Fruit fly (Drosophila melanogaster) whole organism, adult: Measurements from ENCODE around the gene CG32263.

Experiments
- CG11617 ChIP-seq: fragments of 200-800 bp; sonication (Bioruptor generic); optimal IDR thresholded peaks from 2 replicates; lab custom pipeline; 2017; ENCODE audit warnings: mild to moderate bottlenecking, missing biosample characterization, missing genetic modification reagents, missing genetic modification characterization
- CG12768 ChIP-seq: fragments of 200-800 bp; sonication (Bioruptor generic); optimal IDR thresholded peaks from 2 replicates; lab custom pipeline; 2017; ENCODE audit warnings: missing biosample characterization, missing genetic modification characterization, mild to moderate bottlenecking, moderate library complexity, missing genetic modification reagents
- CG14711 ChIP-seq: fragments of 200-800 bp; sonication (Bioruptor generic); optimal IDR thresholded peaks from 2 replicates; lab custom pipeline; 2018; ENCODE audit warnings: missing biosample characterization, mild to moderate bottlenecking, missing genetic modification characterization, moderate library complexity
- CG1620 ChIP-seq: fragments of 200-800 bp; sonication (Bioruptor generic); optimal IDR thresholded peaks from 2 replicates; lab custom pipeline; 2016; ENCODE audit warnings: missing biosample characterization, missing genetic modification characterization
- CG33017 ChIP-seq: fragments of 200-800 bp; sonication (Bioruptor generic); optimal IDR thresholded peaks from 2 replicates; lab custom pipeline; 2018; ENCODE audit warnings: missing biosample characterization, mild to moderate bottlenecking, missing genetic modification characterization, moderate library complexity
- CG5204 ChIP-seq: fragments of 200-800 bp; sonication (Bioruptor generic); optimal IDR thresholded peaks from 2 replicates; lab custom pipeline; 2016; ENCODE audit warnings: missing biosample characterization, missing genetic modification characterization
- CG7045 ChIP-seq: fragments of 200-800 bp; sonication (Bioruptor generic); optimal IDR thresholded peaks from 2 replicates; lab custom pipeline; 2017; ENCODE audit warnings: missing biosample characterization, mild to moderate bottlenecking, missing genetic modification characterization
- CG7101 ChIP-seq: fragments of 200-800 bp; sonication (Bioruptor generic); optimal IDR thresholded peaks from 2 replicates; lab custom pipeline; 2018; ENCODE audit warnings: missing biosample characterization, mild to moderate bottlenecking, missing genetic modification characterization, moderate library complexity
- Clk ChIP-seq: fragments of 200-800 bp; sonication (Bioruptor generic); optimal IDR thresholded peaks from 2 replicates; lab custom pipeline; 2017; ENCODE audit warnings: missing biosample characterization, missing genetic modification characterization
- Crg-1 ChIP-seq: fragments of 200-800 bp; sonication (Bioruptor generic); optimal IDR thresholded peaks from 2 replicates; lab custom pipeline; 2016; ENCODE audit warnings: missing biosample characterization, missing genetic modification characterization
- Hr96 ChIP-seq: fragments of 200-800 bp; sonication (Bioruptor generic); optimal IDR thresholded peaks from 2 replicates; lab custom pipeline; 2016; ENCODE audit warnings: missing biosample characterization, missing genetic modification characterization
- Mnt ChIP-seq: fragments of 200-800 bp; sonication (Bioruptor generic); optimal IDR thresholded peaks from 2 replicates; lab custom pipeline; 2016; ENCODE audit warnings: missing biosample characterization, mild to moderate bottlenecking, missing genetic modification characterization
- bab1 ChIP-seq: fragments of 200-800 bp; sonication (Bioruptor generic); optimal IDR thresholded peaks from 3 replicates; lab custom pipeline; 2019; ENCODE audit warnings: missing biosample characterization, mild to moderate bottlenecking, missing genetic modification characterization, moderate library complexity
- cic ChIP-seq: fragments of 200-800 bp; sonication (Bioruptor generic); optimal IDR thresholded peaks from 2 replicates; lab custom pipeline; 2017; ENCODE audit warnings: missing biosample characterization, mild to moderate bottlenecking, missing genetic modification characterization, moderate library complexity
- cnc ChIP-seq, 2 experiments: fragments of >200 bp; optimal IDR thresholded peaks; 2 replicates each; lab custom pipeline; 2017
- kay ChIP-seq: fragments of 200-800 bp; sonication (Bioruptor generic); peaks from one replicate; lab custom pipeline; 2016; ENCODE audit warnings: missing biosample characterization, missing genetic modification characterization, borderline replicate concordance
- ovo ChIP-seq: fragments of 200-800 bp; sonication (Bioruptor generic); optimal IDR thresholded peaks from 2 replicates; lab custom pipeline; 2016; ENCODE audit warnings: missing biosample characterization, missing genetic modification characterization
- pad ChIP-seq: fragments of 200-800 bp; sonication (Bioruptor generic); optimal IDR thresholded peaks from 3 replicates; lab custom pipeline; 2017; ENCODE audit warnings: missing biosample characterization, missing genetic modification characterization, mild to moderate bottlenecking, moderate library complexity, missing genetic modification reagents
- tj ChIP-seq: fragments of 200-800 bp; sonication (Bioruptor generic); optimal IDR thresholded peaks from 3 replicates; lab custom pipeline; 2017; ENCODE audit warnings: missing biosample characterization, mild to moderate bottlenecking, missing genetic modification characterization, moderate library complexity
- toe ChIP-seq: fragments of 200-800 bp; sonication (Bioruptor generic); optimal IDR thresholded peaks from 2 replicates; lab custom pipeline; 2016; ENCODE audit warnings: missing biosample characterization, missing genetic modification characterization

The CG32263 gene

DNA sequence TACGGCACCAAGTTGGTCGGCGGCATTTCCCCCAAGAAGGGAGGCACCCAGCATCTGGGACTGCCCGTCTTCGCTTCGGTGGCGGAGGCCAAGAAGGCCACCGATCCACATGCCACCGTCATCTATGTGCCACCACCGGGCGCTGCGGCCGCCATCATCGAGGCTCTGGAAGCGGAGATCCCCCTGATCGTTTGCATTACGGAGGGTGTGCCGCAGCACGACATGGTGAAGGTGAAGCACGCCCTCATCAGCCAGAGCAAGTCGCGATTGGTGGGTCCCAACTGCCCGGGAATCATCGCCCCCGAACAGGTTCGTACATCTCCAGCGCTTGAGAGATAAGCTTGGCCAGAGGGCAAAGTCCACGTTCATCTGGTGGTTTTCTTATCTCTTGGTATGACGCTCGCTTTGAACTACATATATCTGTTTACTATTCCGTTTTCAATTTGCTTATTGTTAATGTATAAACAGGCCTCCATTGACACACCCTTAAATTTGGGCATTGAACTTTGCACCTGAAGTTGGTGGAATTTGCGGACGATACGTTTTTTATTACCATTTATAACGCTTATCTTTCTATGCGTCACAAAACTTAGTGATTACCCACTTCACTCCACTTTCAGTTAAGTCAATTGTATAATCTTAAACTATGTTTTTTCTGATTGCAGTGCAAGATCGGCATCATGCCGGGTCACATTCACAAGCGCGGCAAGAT lies 6.0 kb upstream of the CG32263 start:
- TF ChIP-seq cic (peak; percentile 70), CG1620 (GFP tag; lab: Kevin White, UChicago) (no peak), CG7101 (tag; lab: Kevin White, UChicago) (no peak), CG5204 (GFP tag; lab: Kevin White, UChicago) (no peak), Hr96 (GFP tag; lab: Kevin White, UChicago) (peak; percentile 9), Clk (no peak), pad (GFP tag; lab: Kevin White, UChicago) (no peak), Crg-1 (GFP tag; lab: Kevin White, UChicago) (no peak), toe (GFP tag; lab: Kevin White, UChicago) (no peak), bab1 (GFP tag; lab: Kevin White, UChicago) (no peak), CG14711 (tag; lab: Kevin White, UChicago) (no peak), CG33017 (tag; lab: Kevin White, UChicago) (no peak), CG7045 (GFP tag; lab: Kevin White, UChicago) (peak; percentile 8), Mnt (GFP tag; lab: Kevin White, UChicago) (no peak), CG12768 (GFP tag; lab: Kevin White, UChicago) (peak; percentile 78), kay (GFP tag; lab: Kevin White, UChicago) (no peak), ovo (GFP tag; lab: Kevin White, UChicago) (no peak), cnc (optimal IDR thresholded peaks at IDR 0.05; lab: Kevin White, UChicago) (no peak), tj (no peak), CG11617 (peak; percentile 9)

DNA sequence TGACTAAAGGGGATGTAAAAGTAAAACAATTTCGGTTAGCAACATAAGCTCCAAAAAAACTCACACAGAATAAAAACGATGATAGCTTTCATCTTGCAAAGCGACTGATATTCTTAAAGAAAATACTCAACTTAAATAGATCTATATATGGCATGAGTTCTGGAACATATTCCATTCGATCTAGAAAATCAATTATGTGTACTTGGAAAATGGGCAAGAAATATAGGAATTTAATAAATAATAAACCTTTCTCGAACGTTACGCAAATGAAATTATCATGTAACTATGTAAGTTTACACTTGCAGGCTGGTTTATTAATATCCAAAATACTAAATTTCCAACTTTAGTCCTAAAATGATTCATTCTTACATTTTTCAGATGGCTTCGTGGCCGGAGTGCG lies 5.3 kb upstream of the CG32263 start, which contains the start of gene Acp63F:
Acp63F (minus strand) TSS at position 101 of the 400 bp plus-strand sequence.
- TF ChIP-seq CG14711 (tag; lab: Kevin White, UChicago) (no peak), CG11617 (no peak)

DNA sequence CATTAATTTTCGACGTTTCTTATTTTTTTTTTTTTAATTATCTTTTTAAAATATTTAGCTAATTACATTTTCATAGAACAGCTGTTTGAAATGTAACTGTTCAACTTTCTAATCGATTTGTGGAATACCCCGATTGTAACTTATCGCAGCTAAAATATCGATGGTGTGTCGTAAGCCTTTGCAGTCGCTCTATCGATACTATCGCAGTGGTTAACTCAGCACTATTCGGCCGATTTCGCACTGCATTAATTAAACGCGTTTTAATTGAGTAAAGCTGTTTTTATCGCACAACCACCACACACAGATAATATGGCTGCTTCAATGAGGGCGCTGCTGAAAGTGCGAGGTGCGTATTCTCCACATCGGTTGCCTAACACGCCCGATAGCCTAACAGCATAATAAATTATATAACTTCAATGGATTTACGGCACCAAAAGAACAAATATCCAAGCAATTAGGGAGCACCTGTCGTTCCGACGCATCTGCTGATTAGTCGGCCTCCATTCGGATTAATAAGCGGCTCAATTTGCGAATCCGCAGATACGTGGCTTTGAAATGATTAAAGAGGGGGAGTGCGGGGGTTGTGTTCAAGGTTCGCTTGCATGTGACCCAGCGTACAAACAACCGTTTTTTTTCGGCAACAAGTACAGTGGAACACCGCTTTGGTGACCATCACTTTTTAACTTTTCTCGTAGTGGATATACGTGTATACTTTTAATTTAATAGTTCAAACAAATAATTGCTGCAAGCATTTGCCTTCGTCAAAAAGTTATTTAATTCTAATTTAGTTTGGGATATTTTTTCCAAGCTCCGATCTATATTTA lies 3.3 kb upstream of the CG32263 start, which contains the start of gene Scsalpha1:
Scsalpha1 (plus strand) TSS at position 202 of the 824 bp plus-strand sequence.
- TF ChIP-seq ovo (GFP tag; lab: Kevin White, UChicago) (peak; percentile 14), CG12768 (GFP tag; lab: Kevin White, UChicago) (peak; percentile 76), pad (GFP tag; lab: Kevin White, UChicago) (no peak), Clk (no peak), Crg-1 (GFP tag; lab: Kevin White, UChicago) (peak; percentile 19), CG5204 (GFP tag; lab: Kevin White, UChicago) (no peak), cic (peak; percentile 73), CG11617 (peak; percentile 48), kay (GFP tag; lab: Kevin White, UChicago) (no peak), CG7045 (GFP tag; lab: Kevin White, UChicago) (peak; percentile 8), cnc (optimal IDR thresholded peaks at IDR 0.05; lab: Kevin White, UChicago) (no peak), CG14711 (tag; lab: Kevin White, UChicago) (no peak), bab1 (GFP tag; lab: Kevin White, UChicago) (peak; percentile 31), CG7101 (tag; lab: Kevin White, UChicago) (peak; percentile 4), Mnt (GFP tag; lab: Kevin White, UChicago) (peak; percentile 65), Hr96 (GFP tag; lab: Kevin White, UChicago) (no peak), CG1620 (GFP tag; lab: Kevin White, UChicago) (peak; percentile 53), CG33017 (tag; lab: Kevin White, UChicago) (no peak), tj (peak; percentile 23), toe (GFP tag; lab: Kevin White, UChicago) (no peak)

DNA sequence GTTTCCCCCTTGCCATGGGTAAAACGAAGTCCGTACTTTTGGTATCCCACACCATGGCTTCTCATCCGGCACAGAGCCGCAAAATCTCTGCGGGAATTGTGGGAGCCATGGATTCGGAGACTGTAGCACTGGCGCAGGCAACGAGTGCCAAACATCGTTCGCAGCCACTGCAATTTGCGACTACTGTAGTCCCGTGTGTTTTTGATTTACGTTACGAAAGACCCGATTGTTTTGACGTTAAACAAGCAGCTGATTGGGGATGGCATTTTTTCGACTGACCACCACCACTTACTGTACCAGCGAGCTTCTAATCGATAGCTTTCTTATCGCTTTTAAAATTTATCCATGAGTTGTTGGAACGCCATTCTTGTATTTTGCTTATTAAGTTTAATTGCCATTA lies 971 bp downstream of the CG32263 start, which contains the start of gene CG32262:
CG32262 (minus strand) TSS at position 254 of the 400 bp plus-strand sequence.
- TF ChIP-seq cic (no peak), CG12768 (GFP tag; lab: Kevin White, UChicago) (no peak), Mnt (GFP tag; lab: Kevin White, UChicago) (peak; percentile 28), kay (GFP tag; lab: Kevin White, UChicago) (no peak), CG7045 (GFP tag; lab: Kevin White, UChicago) (no peak), bab1 (GFP tag; lab: Kevin White, UChicago) (peak; percentile 29)

DNA sequence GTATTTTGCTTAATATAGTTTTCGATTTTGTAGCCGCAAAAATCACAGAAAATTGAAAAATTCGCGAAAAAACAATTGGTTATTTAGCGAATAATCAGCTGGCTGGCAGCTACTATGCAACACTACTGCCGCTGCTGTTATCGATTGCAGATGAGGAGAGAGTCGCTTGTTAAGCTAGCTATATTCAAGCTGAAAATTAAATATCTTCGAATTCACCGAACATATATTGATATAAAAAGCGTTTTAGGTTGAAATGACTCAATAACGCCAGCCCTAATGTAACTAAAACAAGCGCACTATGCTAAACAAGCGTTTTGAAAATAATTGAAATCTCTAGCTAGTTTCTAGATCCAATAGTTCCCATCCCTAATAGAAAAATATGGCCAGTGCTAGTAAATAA lies 4.6 kb downstream of the CG32263 start, which contains the start of the genes CG32264, ntc and IntS10:
CG32264 (minus strand) TSS at position 130 of the 400 bp plus-strand sequence.
ntc (minus strand) TSS at position 130 of the 400 bp plus-strand sequence.
IntS10 (plus strand) TSS at position 381 of the 400 bp plus-strand sequence.
- peak; percentile 83 for TF ChIP-seq CG12768 (GFP tag; lab: Kevin White, UChicago)
- peak; percentile 80 for TF ChIP-seq CG11617
- TF ChIP-seq toe (GFP tag; lab: Kevin White, UChicago), result peak; percentile 92
- TF ChIP-seq CG33017 (tag; lab: Kevin White, UChicago), result peak; percentile 60
- TF ChIP-seq tj, result peak; percentile 44
- TF ChIP-seq ovo (GFP tag; lab: Kevin White, UChicago), result peak; percentile 12
- peak; percentile 73 for TF ChIP-seq pad (GFP tag; lab: Kevin White, UChicago)
- TF ChIP-seq CG14711 (tag; lab: Kevin White, UChicago), result peak; percentile 71
- TF ChIP-seq Crg-1 (GFP tag; lab: Kevin White, UChicago), result peak; percentile 87
- TF ChIP-seq cnc (optimal IDR thresholded peaks at IDR 0.05; lab: Kevin White, UChicago), result no peak
- TF ChIP-seq bab1 (GFP tag; lab: Kevin White, UChicago), result peak; percentile 71
- peak; percentile 84 for TF ChIP-seq Hr96 (GFP tag; lab: Kevin White, UChicago)
- TF ChIP-seq kay (GFP tag; lab: Kevin White, UChicago), result no peak
- TF ChIP-seq CG7045 (GFP tag; lab: Kevin White, UChicago), result peak; percentile 67
- TF ChIP-seq cic, result peak; percentile 44
- peak; percentile 80 for TF ChIP-seq Mnt (GFP tag; lab: Kevin White, UChicago)
- peak; percentile 91 for TF ChIP-seq CG1620 (GFP tag; lab: Kevin White, UChicago)
- TF ChIP-seq CG7101 (tag; lab: Kevin White, UChicago), result peak; percentile 81
- no peak for TF ChIP-seq CG5204 (GFP tag; lab: Kevin White, UChicago)
- peak; percentile 71 for TF ChIP-seq Clk
